Fruit fly (Drosophila melanogaster) whole organism, embryonic: ENCODE results near the gene RpS3.
A peak's percentile ranks its signal among the peaks of the same experiment; 100 is the strongest.

Source experiments
- Adf1 ChIP-seq: fragments of 200-800 bp; sonication (Bioruptor generic); IDR thresholded peaks from 2 replicates; pipeline ENCODE4 v1.3.6; 2022; ENCODE audit warnings: missing biosample characterization, missing genetic modification characterization
- Blimp-1 ChIP-seq: fragments of 200-800 bp; sonication (Bioruptor generic); optimal IDR thresholded peaks from 3 replicates; lab custom pipeline; 2018; ENCODE audit warnings: missing biosample characterization, missing genetic modification characterization, mild to moderate bottlenecking, moderate library complexity, missing genetic modification reagents
- CG10147 ChIP-seq: fragments of 200-800 bp; sonication (Bioruptor generic); optimal IDR thresholded peaks from 2 replicates; lab custom pipeline; 2019; ENCODE audit warnings: missing biosample characterization, mild to moderate bottlenecking, missing genetic modification characterization, moderate library complexity
- CG12104 ChIP-seq: fragments of 200-800 bp; sonication (Bioruptor generic); optimal IDR thresholded peaks from 3 replicates; lab custom pipeline; 2016; ENCODE audit warnings: missing biosample characterization, missing genetic modification characterization
- CG1233 ChIP-seq: fragments of 200-800 bp; sonication (Bioruptor generic); optimal IDR thresholded peaks from 4 replicates; lab custom pipeline; 2018; ENCODE audit warnings: missing biosample characterization, mild to moderate bottlenecking, missing genetic modification characterization
- CG12391 ChIP-seq: fragments of 200-800 bp; sonication (Bioruptor generic); optimal IDR thresholded peaks from 3 replicates; lab custom pipeline; 2018; ENCODE audit warnings: missing biosample characterization, mild to moderate bottlenecking, missing genetic modification characterization, moderate library complexity
- CG13296 ChIP-seq: fragments of 200-800 bp; sonication (Bioruptor generic); optimal IDR thresholded peaks from 3 replicates; lab custom pipeline; 2018; ENCODE audit warnings: missing biosample characterization, mild to moderate bottlenecking, missing genetic modification characterization
- CG13894 ChIP-seq: fragments of 200-800 bp; sonication (Bioruptor generic); optimal IDR thresholded peaks from 3 replicates; lab custom pipeline; 2018; ENCODE audit warnings: missing biosample characterization, mild to moderate bottlenecking, missing genetic modification characterization, moderate library complexity
- CG14014 ChIP-seq: fragments of 200-800 bp; sonication (Bioruptor generic); IDR thresholded peaks from 2 replicates; pipeline ENCODE4 v1.3.6; 2022; ENCODE audit warnings: missing biosample characterization, missing genetic modification characterization
- CG14441 ChIP-seq: fragments of 200-800 bp; sonication (Bioruptor generic); IDR thresholded peaks from 2 replicates; pipeline ENCODE4 v1.3.6; 2022; ENCODE audit warnings: missing biosample characterization, missing genetic modification characterization
- CG1603 ChIP-seq: fragments of 200-800 bp; sonication (Bioruptor generic); optimal IDR thresholded peaks from 2 replicates; lab custom pipeline; 2019; ENCODE audit warnings: missing biosample characterization, mild to moderate bottlenecking, missing genetic modification characterization, moderate library complexity
- CG17568 ChIP-seq: fragments of 200-800 bp; sonication (Bioruptor generic); optimal IDR thresholded peaks from 2 replicates; lab custom pipeline; 2018; ENCODE audit warnings: missing biosample characterization, mild to moderate bottlenecking, missing genetic modification characterization, moderate library complexity
- CG18619 ChIP-seq: fragments of 200-800 bp; sonication (Bioruptor generic); optimal IDR thresholded peaks from 3 replicates; lab custom pipeline; 2017; ENCODE audit warnings: missing biosample characterization, mild to moderate bottlenecking, missing genetic modification characterization
- CG2129 ChIP-seq: fragments of 200-800 bp; sonication (Bioruptor generic); IDR thresholded peaks from 2 replicates; pipeline ENCODE4 v1.3.6; 2022; ENCODE audit warnings: missing biosample characterization, missing genetic modification characterization; ENCODE audit not compliant: partially characterized antibody
- CG2202 ChIP-seq: fragments of 200-800 bp; sonication (Bioruptor generic); optimal IDR thresholded peaks from 2 replicates; lab custom pipeline; 2018; ENCODE audit warnings: missing biosample characterization, mild to moderate bottlenecking, missing genetic modification characterization
- CG2712 ChIP-seq: fragments of 200-800 bp; optimal IDR thresholded peaks from 3 replicates; lab custom pipeline; 2019; ENCODE audit warnings: missing biosample characterization, mild to moderate bottlenecking, missing genetic modification characterization, moderate library complexity
- CG5180 ChIP-seq: fragments of 200-800 bp; sonication (Bioruptor generic); optimal IDR thresholded peaks from 3 replicates; lab custom pipeline; 2017; ENCODE audit warnings: missing biosample characterization, missing genetic modification characterization, mild to moderate bottlenecking, moderate library complexity, missing genetic modification reagents
- CG5245 ChIP-seq: fragments of 200-800 bp; sonication (Bioruptor generic); optimal IDR thresholded peaks from 3 replicates; lab custom pipeline; 2016; ENCODE audit warnings: missing biosample characterization, missing genetic modification characterization
- CG6175 ChIP-seq: fragments of 200-800 bp; sonication (Bioruptor generic); IDR thresholded peaks from 3 replicates; pipeline ENCODE4 v1.3.6; 2022; ENCODE audit warnings: missing biosample characterization, missing genetic modification characterization
- CG6683 ChIP-seq: fragments of 200-800 bp; sonication (Bioruptor generic); optimal IDR thresholded peaks from 2 replicates; lab custom pipeline; 2017; ENCODE audit warnings: missing biosample characterization, mild to moderate bottlenecking, missing genetic modification characterization, missing genetic modification reagents
- CG7987 ChIP-seq: fragments of 200-800 bp; sonication (Bioruptor generic); optimal IDR thresholded peaks from 2 replicates; lab custom pipeline; 2018; ENCODE audit warnings: missing biosample characterization, mild to moderate bottlenecking, missing genetic modification characterization, moderate library complexity
- CG8281 ChIP-seq: fragments of 200-800 bp; sonication (Bioruptor generic); optimal IDR thresholded peaks from 2 replicates; lab custom pipeline; 2018; ENCODE audit warnings: missing biosample characterization, mild to moderate bottlenecking, missing genetic modification characterization, moderate library complexity
- CG8924 ChIP-seq: fragments of 200-800 bp; optimal IDR thresholded peaks from 3 replicates; lab custom pipeline; 2019; ENCODE audit warnings: missing biosample characterization, mild to moderate bottlenecking, missing genetic modification characterization, moderate library complexity
- CG9215 ChIP-seq: fragments of 200-800 bp; sonication (Bioruptor generic); IDR thresholded peaks from 2 replicates; pipeline ENCODE4 v1.3.6; 2022; ENCODE audit warnings: missing biosample characterization, missing genetic modification characterization
- CG9727 ChIP-seq: fragments of 200-800 bp; sonication (Bioruptor generic); optimal IDR thresholded peaks from 3 replicates; lab custom pipeline; 2017; ENCODE audit warnings: missing biosample characterization, mild to moderate bottlenecking, missing genetic modification characterization
- CHES-1-like ChIP-seq: fragments of 200-800 bp; sonication (Bioruptor generic); optimal IDR thresholded peaks from 2 replicates; lab custom pipeline; 2016; ENCODE audit warnings: missing biosample characterization, missing genetic modification characterization
- D19B ChIP-seq: fragments of 200-800 bp; sonication (Bioruptor generic); optimal IDR thresholded peaks from 2 replicates; lab custom pipeline; 2017; ENCODE audit warnings: missing biosample characterization, mild to moderate bottlenecking, missing genetic modification characterization
- Deaf1 ChIP-seq: fragments of 200-800 bp; optimal IDR thresholded peaks from 3 replicates; lab custom pipeline; 2019; ENCODE audit warnings: missing biosample characterization, mild to moderate bottlenecking, missing genetic modification characterization, moderate library complexity
- HLH3B ChIP-seq: fragments of 200-800 bp; sonication (Bioruptor generic); IDR thresholded peaks from 2 replicates; pipeline ENCODE4 v1.3.6; 2022; ENCODE audit warnings: missing biosample characterization, missing genetic modification characterization
- HLH4C ChIP-seq: fragments of 200-800 bp; sonication (Bioruptor generic); IDR thresholded peaks from 3 replicates; pipeline ENCODE4 v1.3.6; 2022; ENCODE audit warnings: missing biosample characterization, missing genetic modification characterization; ENCODE audit not compliant: partially characterized antibody
- Hey ChIP-seq: fragments of 200-800 bp; sonication (Bioruptor generic); optimal IDR thresholded peaks from 3 replicates; lab custom pipeline; 2018; ENCODE audit warnings: missing biosample characterization, mild to moderate bottlenecking, missing genetic modification characterization
- MBD-R2 ChIP-seq: fragments of 200-800 bp; sonication (Bioruptor generic); IDR thresholded peaks from 2 replicates; pipeline ENCODE4 v1.3.6; 2022; ENCODE audit warnings: missing biosample characterization, missing genetic modification characterization
- Sin3A ChIP-seq: fragments of >200 bp; optimal IDR thresholded peaks from 2 replicates; lab custom pipeline; 2018
- Sry-δ ChIP-seq: fragments of 200-800 bp; sonication (Bioruptor generic); optimal IDR thresholded peaks from 2 replicates; lab custom pipeline; 2016; ENCODE audit warnings: missing biosample characterization, missing genetic modification characterization
- Usf ChIP-seq: fragments of 200-800 bp; sonication (Bioruptor generic); optimal IDR thresholded peaks from 2 replicates; lab custom pipeline; 2017; ENCODE audit warnings: missing genotype, missing biosample characterization, missing genetic modification characterization
- cg ChIP-seq: fragments of 200-800 bp; sonication (Bioruptor generic); optimal IDR thresholded peaks from 3 replicates; lab custom pipeline; 2019; ENCODE audit warnings: missing biosample characterization, mild to moderate bottlenecking, missing genetic modification characterization, moderate library complexity
- chn ChIP-seq: fragments of 200-800 bp; sonication (Bioruptor generic); optimal IDR thresholded peaks from 2 replicates; lab custom pipeline; 2016; ENCODE audit warnings: missing biosample characterization, missing genetic modification characterization
- fd102C ChIP-seq: fragments of 200-800 bp; sonication (Bioruptor generic); optimal IDR thresholded peaks from 2 replicates; lab custom pipeline; 2018; ENCODE audit warnings: missing biosample characterization, mild to moderate bottlenecking, missing genetic modification characterization, moderate library complexity
- gce ChIP-seq: fragments of 200-800 bp; sonication (Bioruptor generic); IDR thresholded peaks from 3 replicates; pipeline ENCODE4 v1.3.6; 2022; ENCODE audit warnings: missing biosample characterization, missing genetic modification characterization
- grn ChIP-seq: fragments of 200-800 bp; sonication (Bioruptor generic); optimal IDR thresholded peaks from 3 replicates; lab custom pipeline; 2017; ENCODE audit warnings: missing biosample characterization, missing genetic modification characterization
- gsb-n ChIP-seq: fragments of 200-800 bp; sonication (Bioruptor generic); optimal IDR thresholded peaks from 3 replicates; lab custom pipeline; 2018; ENCODE audit warnings: missing biosample characterization, mild to moderate bottlenecking, missing genetic modification characterization
- gt ChIP-seq: fragments of 200-800 bp; sonication (Bioruptor generic); IDR thresholded peaks from 2 replicates; pipeline ENCODE4 v1.3.6; 2022; ENCODE audit warnings: missing biosample characterization, missing genetic modification characterization
- kah ChIP-seq: fragments of 200-800 bp; sonication (Bioruptor generic); optimal IDR thresholded peaks from 2 replicates; lab custom pipeline; 2018; ENCODE audit warnings: missing biosample characterization, mild to moderate bottlenecking, missing genetic modification characterization
- kay ChIP-seq: fragments of 200-800 bp; sonication (Bioruptor generic); optimal IDR thresholded peaks from 2 replicates; lab custom pipeline; 2016; ENCODE audit warnings: missing biosample characterization, missing genetic modification characterization
- lov ChIP-seq, 2 experiments: fragments of 200-800 bp in 1 of 2; fragments of >200 bp in 1 of 2; sonication (Bioruptor generic) in 1 of 2; IDR thresholded peaks in 1 of 2; optimal IDR thresholded peaks in 1 of 2; 2 replicates in 1 of 2; 3 replicates in 1 of 2; pipeline versions ENCODE4 v1.3.6 to Lab custom; 2017 to 2022; ENCODE audit warnings: missing biosample characterization in 1 of 2, missing genetic modification characterization in 1 of 2
- nmo ChIP-seq: fragments of 200-800 bp; sonication (Bioruptor generic); optimal IDR thresholded peaks from 2 replicates; lab custom pipeline; 2018; ENCODE audit warnings: missing biosample characterization, mild to moderate bottlenecking, missing genetic modification characterization, moderate library complexity
- otp ChIP-seq: fragments of 200-800 bp; sonication (Bioruptor generic); IDR thresholded peaks from 3 replicates; pipeline ENCODE4, ENCODE4 v1.3.6; 2022; ENCODE audit warnings: missing biosample characterization, missing genetic modification characterization
- pb ChIP-seq: fragments of 200-800 bp; sonication (Bioruptor generic); optimal IDR thresholded peaks from 3 replicates; lab custom pipeline; 2016; ENCODE audit warnings: missing biosample characterization, missing genetic modification characterization
- stwl ChIP-seq: fragments of 200-800 bp; sonication (Bioruptor generic); optimal IDR thresholded peaks from 3 replicates; lab custom pipeline; 2018; ENCODE audit warnings: missing biosample characterization, mild to moderate bottlenecking, missing genetic modification characterization, moderate library complexity
- vnd ChIP-seq: fragments of 200-800 bp; sonication (Bioruptor generic); IDR thresholded peaks from 3 replicates; pipeline ENCODE4 v1.3.6; 2022; ENCODE audit warnings: missing biosample characterization, missing genetic modification characterization; ENCODE audit not compliant: partially characterized antibody

The RpS3 gene

DNA sequence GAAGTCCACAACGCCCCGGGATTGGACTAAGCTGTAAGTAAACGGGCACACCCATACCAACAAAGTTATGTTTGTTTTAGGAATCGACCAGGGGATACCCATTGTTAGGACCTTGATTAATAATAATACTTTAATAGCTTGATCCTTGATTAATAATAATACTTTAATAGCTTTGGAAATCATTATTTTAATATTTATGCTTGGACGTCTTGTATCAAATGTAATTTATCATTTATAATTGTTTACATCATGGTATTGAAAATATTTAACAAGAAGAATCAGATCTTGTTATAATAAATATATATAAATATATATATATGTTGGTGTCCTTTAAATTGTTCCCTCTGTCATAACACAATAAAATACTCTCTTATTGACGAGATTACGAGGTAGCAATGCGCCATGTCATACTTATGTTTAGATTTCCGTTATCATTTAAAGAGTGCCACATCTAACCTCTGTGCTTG lies 1.7 kb upstream of the RpS3 start (continued):
- TF ChIP-seq CG2712: peak; percentile 90
- TF ChIP-seq CG1603: peak; percentile 58
- peak; percentile 83 for TF ChIP-seq CG13296 (GFP tag; lab: Kevin White, UChicago)
- peak; percentile 74 for TF ChIP-seq CG14441 (GFP tag; lab: Robert Waterston, UW)
- peak; percentile 36 for TF ChIP-seq CG5245 (GFP tag; lab: Kevin White, UChicago)
- peak; percentile 74 for TF ChIP-seq CG14014
- TF ChIP-seq CG2202 (tag; lab: Kevin White, UChicago): peak; percentile 65
- TF ChIP-seq Deaf1 (tag; lab: Kevin White, UChicago): peak; percentile 72
- no peak for TF ChIP-seq CG7987 (GFP tag; lab: Kevin White, UChicago)
- peak; percentile 84 for TF ChIP-seq CG1233 (GFP tag; lab: Kevin White, UChicago)
- TF ChIP-seq CG8924 (tag; lab: Kevin White, UChicago): peak; percentile 88
- peak; percentile 85 for TF ChIP-seq CG10147 (GFP tag; lab: Kevin White, UChicago)
- no peak for TF ChIP-seq CHES-1-like (GFP tag; lab: Kevin White, UChicago)
- no peak for TF ChIP-seq Sin3A (lab: Kevin White, UChicago)
- TF ChIP-seq CG6683: no peak
- TF ChIP-seq HLH3B (GFP tag; lab: Robert Waterston, UW): peak; percentile 71
- TF ChIP-seq gt (GFP tag; lab: Robert Waterston, UW): 0 out of 2 replicates have a peak, but pooled peaks have one; percentile 35
- peak; percentile 66; the same call in 1 of the 3 replicates for TF ChIP-seq gce (GFP tag; lab: Robert Waterston, UW)
- TF ChIP-seq Usf (GFP tag; lab: Kevin White, UChicago): peak; percentile 74
- no peak for TF ChIP-seq lov (optimal IDR thresholded peaks at IDR 0.05; lab: Kevin White, UChicago)
- TF ChIP-seq lov (GFP tag; IDR thresholded peaks at IDR 0.05; lab: Robert Waterston, UW): peak; percentile 28; the same call in 1 of the 3 replicates
- no peak for TF ChIP-seq vnd
- TF ChIP-seq CG5180: peak; percentile 43
- TF ChIP-seq CG2129 (GFP tag; lab: Robert Waterston, UW): no peak
- peak; percentile 45 for TF ChIP-seq kah (GFP tag; lab: Kevin White, UChicago)
- TF ChIP-seq CG12391 (tag; lab: Kevin White, UChicago): peak; percentile 96
- peak; percentile 80 for TF ChIP-seq Blimp-1 (GFP tag; lab: Kevin White, UChicago)
- TF ChIP-seq CG17568 (GFP tag; lab: Kevin White, UChicago): no peak
- no peak for TF ChIP-seq MBD-R2
- no peak for TF ChIP-seq chn (GFP tag; lab: Kevin White, UChicago)
- TF ChIP-seq cg (GFP tag; lab: Kevin White, UChicago): peak; percentile 59
- no peak for TF ChIP-seq CG12104 (GFP tag; lab: Kevin White, UChicago)
- no peak for TF ChIP-seq stwl
- TF ChIP-seq CG13894 (tag; lab: Kevin White, UChicago): no peak
- no peak for TF ChIP-seq grn (GFP tag; lab: Kevin White, UChicago)
- TF ChIP-seq fd102C (GFP tag; lab: Kevin White, UChicago): no peak
- TF ChIP-seq CG9215 (GFP tag; lab: Robert Waterston, UW): peak; percentile 58
- peak; percentile 26 for TF ChIP-seq Adf1 (GFP tag; lab: Robert Waterston, UW)
- peak; percentile 81 for TF ChIP-seq gsb-n (tag; lab: Kevin White, UChicago)
- TF ChIP-seq CG6175: no peak
- no peak for TF ChIP-seq HLH4C (GFP tag; lab: Robert Waterston, UW)
- TF ChIP-seq CG8281 (tag; lab: Kevin White, UChicago): no peak
- TF ChIP-seq CG18619 (GFP tag; lab: Kevin White, UChicago): peak; percentile 88
- 0 out of 3 replicates have a peak, but pooled peaks have one; percentile 46 for TF ChIP-seq otp (GFP tag; lab: Robert Waterston, UW)
- no peak for TF ChIP-seq Hey (tag; lab: Kevin White, UChicago)
- peak; percentile 90 for TF ChIP-seq CG9727 (GFP tag; lab: Kevin White, UChicago)
- peak; percentile 94 for TF ChIP-seq nmo
- peak; percentile 97 for TF ChIP-seq D19B (GFP tag; lab: Kevin White, UChicago)
- no peak for TF ChIP-seq Sry-δ (GFP tag; lab: Kevin White, UChicago)
- no peak for TF ChIP-seq pb
- TF ChIP-seq kay (GFP tag; lab: Kevin White, UChicago): peak; percentile 48
